Worm (Caenorhabditis elegans) whole organism, L4/young adult: ENCODE results near the gene F22E5.12.

ENCODE experiments used
- dao-5 ChIP-seq: sonication (generic microtip); optimal IDR thresholded peaks from 2 replicates; lab custom pipeline; 2016; ENCODE audit warnings: missing genotype, missing genetic modification characterization, moderate library complexity, missing compliant biosample characterization
- him-1 ChIP-seq: sonication (generic microtip); optimal IDR thresholded peaks from 2 replicates; lab custom pipeline; 2016; ENCODE audit warnings: missing genotype, missing genetic modification reagents, missing genetic modification characterization, missing compliant biosample characterization

- no peak for TF ChIP-seq dao-5 (tag; lab: Kevin White, UChicago)
- no peak for TF ChIP-seq him-1 (tag; lab: Kevin White, UChicago)
Observed at ce11 chrII:2677534-2678168, 31.0 kb upstream of the F22E5.12 start, which contains the start of gene F22E5.17.
